Fruit fly (Drosophila melanogaster) Kc167 (cell line): ENCODE measurements around the gene mex1.

Experiments used
- h ChIP-seq: fragments of >200 bp; optimal IDR thresholded peaks from 3 replicates; lab custom pipeline; 2018; ENCODE audit warnings: missing external identifiers
- insv ChIP-seq: fragments of >200 bp; optimal IDR thresholded peaks from 3 replicates; lab custom pipeline; 2018; ENCODE audit warnings: missing external identifiers
- psq ChIP-seq: fragments of >200 bp; optimal IDR thresholded peaks from 2 replicates; lab custom pipeline; 2017; ENCODE audit warnings: missing external identifiers

dm6 chr3L:15536550-15536949 lies 17.2 kb upstream of the mex1 start:
- no peak for TF ChIP-seq h (lab: Kevin White, UChicago)
- no peak for TF ChIP-seq psq (lab: Kevin White, UChicago)
- TF ChIP-seq insv (lab: Kevin White, UChicago): no peak
